Fruit fly (Drosophila melanogaster): ENCODE results near the gene Vps36.

Vps36 gene

DNA sequence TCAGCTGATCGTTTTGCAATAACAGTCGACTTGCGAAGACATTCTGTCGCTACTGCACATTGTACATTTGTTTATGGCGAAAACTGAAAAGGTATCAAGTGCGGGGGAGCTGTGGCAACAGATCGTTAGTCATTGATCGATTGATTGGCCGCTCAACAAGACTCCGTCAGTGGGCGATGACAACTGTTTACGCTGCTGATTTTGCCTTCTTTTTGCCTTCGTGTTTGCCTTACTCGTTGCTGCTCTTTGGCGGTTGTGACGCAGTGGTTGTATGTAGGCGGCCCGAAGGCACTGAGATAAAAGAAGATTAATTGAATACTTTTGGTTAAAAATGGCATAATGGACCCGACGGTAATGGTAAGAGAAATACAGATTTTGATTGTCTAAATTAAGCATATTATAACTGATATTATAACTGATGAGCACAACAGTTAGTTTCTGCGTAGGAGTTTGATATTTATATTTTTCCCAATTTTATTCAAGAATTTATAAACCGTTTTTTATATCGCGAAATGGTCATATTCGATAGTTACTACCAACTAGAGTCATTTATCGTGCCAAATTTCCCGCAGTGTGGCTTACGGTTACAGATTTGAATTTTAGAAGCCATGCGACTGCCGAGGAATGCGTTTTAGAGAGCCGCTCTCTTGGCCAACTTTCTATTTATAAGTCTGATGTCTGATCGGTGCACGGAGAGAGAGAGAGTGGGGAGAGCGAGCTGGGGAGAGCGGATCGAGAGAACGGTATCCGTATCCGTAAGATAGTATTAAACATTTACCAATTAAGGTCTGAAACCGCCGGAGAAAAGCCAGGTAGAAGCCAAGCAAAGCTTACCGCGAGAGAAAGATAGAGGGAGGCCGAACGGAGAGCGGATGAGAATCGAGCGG lies 36.1 kb downstream of the Vps36 start (continued):
- TF ChIP-seq shn (GFP tag; optimal IDR thresholded peaks at IDR 0.05) (no peak), Meics (GFP tag; optimal IDR thresholded peaks at IDR 0.05) (peak; percentile 92), CG7556 (GFP tag; optimal IDR thresholded peaks at IDR 0.05) (peak; percentile 94), sr (GFP tag; IDR thresholded peaks at IDR 0.05) (peak; percentile 85), Gsc (GFP tag; IDR thresholded peaks at IDR 0.05) (peak; percentile 56; the same call in 1 of the 2 replicates), emc (GFP tag; optimal IDR thresholded peaks at IDR 0.05) (peak; percentile 63), Bteb2 (GFP tag; optimal IDR thresholded peaks at IDR 0.05) (peak; percentile 64), CG17328 (GFP tag; IDR thresholded peaks at IDR 0.05) (peak; percentile 77), B-H2 (GFP tag; optimal IDR thresholded peaks at IDR 0.05) (peak; percentile 65), CG17802 (tag; optimal IDR thresholded peaks at IDR 0.05) (peak; percentile 61), aop (GFP tag; IDR thresholded peaks at IDR 0.05) (no peak), tll (GFP tag; optimal IDR thresholded peaks at IDR 0.05) (no peak), bowl (GFP tag; IDR thresholded peaks at IDR 0.05) (no peak), gce (GFP tag; IDR thresholded peaks at IDR 0.05) (peak; percentile 77), CG4404 (GFP tag; IDR thresholded peaks at IDR 0.05) (peak; percentile 79), CG9437 (GFP tag; optimal IDR thresholded peaks at IDR 0.05) (peak; percentile 89), CG34224 (GFP tag; IDR thresholded peaks at IDR 0.05; ENCODE audit: partially characterized antibody) (peak; percentile 72), oc (tag; optimal IDR thresholded peaks at IDR 0.05) (peak; percentile 84), CG10979 (tag; optimal IDR thresholded peaks at IDR 0.05) (peak; percentile 93), CG32767 (GFP tag; IDR thresholded peaks at IDR 0.05) (peak; percentile 91), Mrtf (GFP tag; IDR thresholded peaks at IDR 0.05) (peak; percentile 71; the same call in 2 of the 3 replicates), tna (GFP tag; IDR thresholded peaks at IDR 0.05; ENCODE audit: partially characterized antibody) (no peak), CG14965 (GFP tag; optimal IDR thresholded peaks at IDR 0.05; ENCODE audit: borderline replicate concordance) (no peak), ato (GFP tag; IDR thresholded peaks at IDR 0.05; ENCODE audit: partially characterized antibody) (no peak), CG17359 (tag; optimal IDR thresholded peaks at IDR 0.05) (peak; percentile 91), CG9215 (GFP tag; IDR thresholded peaks at IDR 0.05) (peak; percentile 87), CG6272 (GFP tag; IDR thresholded peaks at IDR 0.05) (peak; percentile 64), ken (GFP tag; IDR thresholded peaks at IDR 0.05) (peak; percentile 75), CoRest (tag; optimal IDR thresholded peaks at IDR 0.05) (peak; percentile 95), CG3995 (GFP tag; optimal IDR thresholded peaks at IDR 0.05) (peak; percentile 48), slou (GFP tag; optimal IDR thresholded peaks at IDR 0.05) (peak; percentile 67), CG5953 (GFP tag; IDR thresholded peaks at IDR 0.05) (no peak; the same call in 1 of the 2 replicates), ewg (GFP tag; optimal IDR thresholded peaks at IDR 0.05) (peak; percentile 87), CrebB (tag; optimal IDR thresholded peaks at IDR 0.05) (peak; percentile 56), Poxn (GFP tag; IDR thresholded peaks at IDR 0.05) (peak; percentile 73), tap (tag; optimal IDR thresholded peaks at IDR 0.05) (peak; percentile 88), odd (GFP tag; optimal IDR thresholded peaks at IDR 0.05) (peak; percentile 85), YL-1 (GFP tag; optimal IDR thresholded peaks at IDR 0.05) (peak; percentile 62), CG10366 (GFP tag; IDR thresholded peaks at IDR 0.05) (peak; percentile 81), Hr78 (GFP tag; optimal IDR thresholded peaks at IDR 0.05) (peak in 1 of 2 experiments; percentile 83), CG14050 (GFP tag; IDR thresholded peaks at IDR 0.05) (peak; percentile 75), CG15269 (tag; optimal IDR thresholded peaks at IDR 0.05) (peak; percentile 92), CG14710 (tag; optimal IDR thresholded peaks at IDR 0.05) (peak; percentile 86), Xrp1 (GFP tag; IDR thresholded peaks at IDR 0.05) (peak; percentile 85), cwo (GFP tag; optimal IDR thresholded peaks at IDR 0.05) (peak; percentile 88), CG1647 (GFP tag; optimal IDR thresholded peaks at IDR 0.05) (peak; percentile 69), CG31224 (GFP tag; IDR thresholded peaks at IDR 0.05) (peak; percentile 75), CG12236 (GFP tag; optimal IDR thresholded peaks at IDR 0.05) (peak; percentile 26)

Measured in whole organism, embryonic.